Fruit fly (Drosophila melanogaster): ENCODE results near the gene CG2258.
A peak's percentile ranks its signal among the peaks of the same experiment; 100 is the strongest.

dm6 chrX:8114476-8115342, 12.8 kb upstream of the CG2258 start:
- TF ChIP-seq CG11902 (GFP tag; optimal IDR thresholded peaks at IDR 0.05) (no peak), Lpt (GFP tag; optimal IDR thresholded peaks at IDR 0.05) (no peak), ss (GFP tag; optimal IDR thresholded peaks at IDR 0.05) (no peak), CG6854 (GFP tag; optimal IDR thresholded peaks at IDR 0.05) (no peak), CG7368 (GFP tag; optimal IDR thresholded peaks at IDR 0.05) (no peak), CG9139 (GFP tag; optimal IDR thresholded peaks at IDR 0.05) (no peak), acj6 (GFP tag; optimal IDR thresholded peaks at IDR 0.05) (peak; percentile 13), fd85E (GFP tag; optimal IDR thresholded peaks at IDR 0.05) (no peak), CG34406 (GFP tag; optimal IDR thresholded peaks at IDR 0.05) (no peak), achi (GFP tag; optimal IDR thresholded peaks at IDR 0.05) (peak; percentile 33), Sox102F (GFP tag; optimal IDR thresholded peaks at IDR 0.05) (peak; percentile 7)
